Fruit fly (Drosophila melanogaster): Measurements from ENCODE around the gene CG43102.

CG43102 gene

dm6 chr3R:17759773-17760476 is 34.4 kb downstream of the CG43102 start (continued):
- no peak for TF ChIP-seq CG2199 (GFP tag; IDR thresholded peaks at IDR 0.05)
- no peak for TF ChIP-seq trh (GFP tag; optimal IDR thresholded peaks at IDR 0.05)
- no peak for TF ChIP-seq CG32772 (GFP tag; IDR thresholded peaks at IDR 0.05)
- TF ChIP-seq CG17361 (GFP tag; IDR thresholded peaks at IDR 0.05) = no peak
- no peak for TF ChIP-seq knrl (GFP tag; IDR thresholded peaks at IDR 0.05; ENCODE audit: partially characterized antibody)
- peak; percentile 4 for TF ChIP-seq CG7987 (GFP tag; optimal IDR thresholded peaks at IDR 0.05)
- TF ChIP-seq CG2678 (tag; optimal IDR thresholded peaks at IDR 0.05) = peak; percentile 40
- no peak for TF ChIP-seq fd96Cb (tag; optimal IDR thresholded peaks at IDR 0.05)
- TF ChIP-seq CG31441 (GFP tag; IDR thresholded peaks at IDR 0.05) = no peak
- TF ChIP-seq CG12769 (tag; optimal IDR thresholded peaks at IDR 0.05) = peak; percentile 14
- no peak for TF ChIP-seq amos (GFP tag; IDR thresholded peaks at IDR 0.05; ENCODE audit: partially characterized antibody)
- TF ChIP-seq br (optimal IDR thresholded peaks at IDR 0.05) = no peak
- TF ChIP-seq tx (GFP tag; optimal IDR thresholded peaks at IDR 0.05) = no peak
- peak; percentile 32 for TF ChIP-seq schlank (tag; optimal IDR thresholded peaks at IDR 0.05)
- no peak for TF ChIP-seq Neu2 (GFP tag; optimal IDR thresholded peaks at IDR 0.05; ENCODE audit: borderline replicate concordance)
- TF ChIP-seq Sin3A (optimal IDR thresholded peaks at IDR 0.05) = no peak
- 0 out of 3 replicates have a peak, but pooled peaks have one; percentile 6 for TF ChIP-seq Dbx (GFP tag; IDR thresholded peaks at IDR 0.05)
- no peak for TF ChIP-seq CG18011 (GFP tag; optimal IDR thresholded peaks at IDR 0.05)
- TF ChIP-seq gfzf (GFP tag; optimal IDR thresholded peaks at IDR 0.05) = no peak
- TF ChIP-seq Rfx (GFP tag; IDR thresholded peaks at IDR 0.05) = 0 out of 2 replicates have a peak, but pooled peaks have one; percentile 31
- TF ChIP-seq Chrac-16 (GFP tag; optimal IDR thresholded peaks at IDR 0.05) = no peak
- TF ChIP-seq fu2 (GFP tag; optimal IDR thresholded peaks at IDR 0.05) = no peak
- no peak for TF ChIP-seq CG1529 (GFP tag; optimal IDR thresholded peaks at IDR 0.05)
- TF ChIP-seq CG6854 (GFP tag; optimal IDR thresholded peaks at IDR 0.05) = no peak
- no peak for TF ChIP-seq HLH3B (GFP tag; IDR thresholded peaks at IDR 0.05)
- TF ChIP-seq jigr1 (GFP tag; IDR thresholded peaks at IDR 0.05) = no peak
- TF ChIP-seq CG2889 (GFP tag; IDR thresholded peaks at IDR 0.05) = no peak
- no peak for TF ChIP-seq CG12155 (GFP tag; optimal IDR thresholded peaks at IDR 0.05)
- TF ChIP-seq CG10366 (GFP tag; IDR thresholded peaks at IDR 0.05) = no peak
- no peak for TF ChIP-seq Dad (GFP tag; optimal IDR thresholded peaks at IDR 0.05)
- TF ChIP-seq repo (GFP tag; optimal IDR thresholded peaks at IDR 0.05) = no peak
- no peak for TF ChIP-seq nau (GFP tag; optimal IDR thresholded peaks at IDR 0.05)
- TF ChIP-seq lov (optimal IDR thresholded peaks at IDR 0.05) = no peak
- TF ChIP-seq lov (GFP tag; IDR thresholded peaks at IDR 0.05) = no peak
- TF ChIP-seq CG31388 (GFP tag; optimal IDR thresholded peaks at IDR 0.05) = no peak
- no peak for TF ChIP-seq sqz (GFP tag; optimal IDR thresholded peaks at IDR 0.05)
- no peak for TF ChIP-seq bbx (GFP tag; IDR thresholded peaks at IDR 0.05; ENCODE audit: partially characterized antibody)
- TF ChIP-seq CG8478 (optimal IDR thresholded peaks at IDR 0.05) = no peak
- TF ChIP-seq Ptx1 (GFP tag; IDR thresholded peaks at IDR 0.05) = peak; percentile 49; the same call in 1 of the 2 replicates
- TF ChIP-seq E2f2 (GFP tag; IDR thresholded peaks at IDR 0.05) = no peak
- TF ChIP-seq CG13775 (GFP tag; optimal IDR thresholded peaks at IDR 0.05) = no peak
- TF ChIP-seq D (optimal IDR thresholded peaks at IDR 0.05) = no peak
- TF ChIP-seq D (GFP tag; optimal IDR thresholded peaks at IDR 0.05) = no peak
- peak; percentile 32 for TF ChIP-seq mirr (GFP tag; optimal IDR thresholded peaks at IDR 0.05)
- peak; percentile 63 for TF ChIP-seq crol (GFP tag; IDR thresholded peaks at IDR 0.05)
- no peak for TF ChIP-seq CG32767 (GFP tag; IDR thresholded peaks at IDR 0.05)
- TF ChIP-seq CG11456 (GFP tag; IDR thresholded peaks at IDR 0.05) = 0 out of 3 replicates have a peak, but pooled peaks have one; percentile 56
- TF ChIP-seq tup (GFP tag; optimal IDR thresholded peaks at IDR 0.05) = no peak
- no peak for TF ChIP-seq Vsx1 (GFP tag; optimal IDR thresholded peaks at IDR 0.05)
- TF ChIP-seq trem (tag; optimal IDR thresholded peaks at IDR 0.05) = no peak
- no peak for TF ChIP-seq gcm2 (GFP tag; optimal IDR thresholded peaks at IDR 0.05)
- no peak for TF ChIP-seq CG3838 (GFP tag; optimal IDR thresholded peaks at IDR 0.05)

Data from whole organism, embryonic.